Fruit fly (Drosophila melanogaster): ENCODE results near the gene CG13361.
A peak's percentile ranks its signal among the peaks of the same experiment; 100 is the strongest.

Gene CG13361

dm6 chrX:792923-793322 is 39.5 kb upstream of the CG13361 start, which contains the start of gene CG16989:
TSS of gene CG16989 (plus strand) at chrX:793147.
- peak; percentile 63 for TF ChIP-seq HLH4C (GFP tag; IDR thresholded peaks at IDR 0.05; ENCODE audit: partially characterized antibody)
- TF ChIP-seq Sin3A (optimal IDR thresholded peaks at IDR 0.05): peak; percentile 26
- TF ChIP-seq knrl (GFP tag; IDR thresholded peaks at IDR 0.05; ENCODE audit: partially characterized antibody): peak; percentile 33; the same call in 1 of the 3 replicates
- TF ChIP-seq sna (GFP tag; IDR thresholded peaks at IDR 0.05; ENCODE audit: partially characterized antibody): peak; percentile 38; the same call in 1 of the 2 replicates
- TF ChIP-seq amos (GFP tag; IDR thresholded peaks at IDR 0.05; ENCODE audit: partially characterized antibody): peak; percentile 45; the same call in 1 of the 2 replicates
- TF ChIP-seq gfzf (GFP tag; optimal IDR thresholded peaks at IDR 0.05): peak; percentile 65
- TF ChIP-seq Opbp (GFP tag; IDR thresholded peaks at IDR 0.05; ENCODE audit: partially characterized antibody): peak; percentile 67; the same call in 2 of the 3 replicates
- TF ChIP-seq kah (GFP tag; optimal IDR thresholded peaks at IDR 0.05): no peak
- peak; percentile 51 for TF ChIP-seq CG13624 (GFP tag; optimal IDR thresholded peaks at IDR 0.05)
- peak; percentile 83 for TF ChIP-seq CG2116 (GFP tag; optimal IDR thresholded peaks at IDR 0.05)
- TF ChIP-seq stwl (tag; optimal IDR thresholded peaks at IDR 0.05): peak; percentile 68
- TF ChIP-seq CG31441 (GFP tag; IDR thresholded peaks at IDR 0.05): no peak
- no peak for TF ChIP-seq CG30431 (GFP tag; optimal IDR thresholded peaks at IDR 0.05)
- TF ChIP-seq CG17568 (GFP tag; optimal IDR thresholded peaks at IDR 0.05): no peak
- TF ChIP-seq pzg (GFP tag; optimal IDR thresholded peaks at IDR 0.05): peak; percentile 74
- no peak for TF ChIP-seq CG34376 (GFP tag; optimal IDR thresholded peaks at IDR 0.05)
- peak; percentile 53; the same call in 2 of the 4 replicates for TF ChIP-seq Dll (GFP tag; IDR thresholded peaks at IDR 0.05; ENCODE audit: partially characterized antibody)
- peak; percentile 23 for TF ChIP-seq Nf-YC (tag; optimal IDR thresholded peaks at IDR 0.05)
- peak; percentile 17 for TF ChIP-seq phol (tag; optimal IDR thresholded peaks at IDR 0.05)
- peak; percentile 51 for TF ChIP-seq unc-4 (GFP tag; IDR thresholded peaks at IDR 0.05; ENCODE audit: partially characterized antibody)
- TF ChIP-seq Dp (GFP tag; optimal IDR thresholded peaks at IDR 0.05): peak; percentile 87
- TF ChIP-seq Dref (GFP tag; IDR thresholded peaks at IDR 0.05): peak; percentile 80
- peak; percentile 51 for TF ChIP-seq YL-1 (GFP tag; optimal IDR thresholded peaks at IDR 0.05)
- peak; percentile 49 for TF ChIP-seq CG17186 (GFP tag; optimal IDR thresholded peaks at IDR 0.05)
- TF ChIP-seq hbn (GFP tag; IDR thresholded peaks at IDR 0.05; ENCODE audit: partially characterized antibody): peak; percentile 22; the same call in 1 of the 2 replicates
- no peak for TF ChIP-seq CG4360 (GFP tag; IDR thresholded peaks at IDR 0.05)
- peak; percentile 35 for TF ChIP-seq HmgZ (tag; optimal IDR thresholded peaks at IDR 0.05)
- 0 out of 3 replicates have a peak, but pooled peaks have one; percentile 11 for TF ChIP-seq row (GFP tag; IDR thresholded peaks at IDR 0.05)
- TF ChIP-seq chm (GFP tag; IDR thresholded peaks at IDR 0.05): no peak
- TF ChIP-seq E2f2 (GFP tag; IDR thresholded peaks at IDR 0.05): peak; percentile 88
- TF ChIP-seq CG15514 (GFP tag; optimal IDR thresholded peaks at IDR 0.05): peak; percentile 62
- TF ChIP-seq HLH3B (GFP tag; IDR thresholded peaks at IDR 0.05): no peak
- no peak for TF ChIP-seq CG14860 (GFP tag; IDR thresholded peaks at IDR 0.05; ENCODE audit: partially characterized antibody)
- TF ChIP-seq hb (GFP tag; IDR thresholded peaks at IDR 0.05; ENCODE audit: partially characterized antibody): peak; percentile 39; the same call in 1 of the 3 replicates
- peak; percentile 55 for TF ChIP-seq Scr (GFP tag; IDR thresholded peaks at IDR 0.05; ENCODE audit: partially characterized antibody)
- peak; percentile 58; the same call in 2 of the 3 replicates for TF ChIP-seq CG16813 (GFP tag; IDR thresholded peaks at IDR 0.05; ENCODE audit: partially characterized antibody)
- TF ChIP-seq CG4328 (GFP tag; optimal IDR thresholded peaks at IDR 0.05): no peak
- TF ChIP-seq CG10431 (GFP tag; optimal IDR thresholded peaks at IDR 0.05): no peak
- no peak for TF ChIP-seq Oli (tag; optimal IDR thresholded peaks at IDR 0.05)
- TF ChIP-seq CG6791 (GFP tag; IDR thresholded peaks at IDR 0.05; ENCODE audit: partially characterized antibody): peak; percentile 63; the same call in 2 of the 3 replicates
- TF ChIP-seq wor (GFP tag; IDR thresholded peaks at IDR 0.05): no peak
- peak; percentile 7 for TF ChIP-seq CG4617 (GFP tag; optimal IDR thresholded peaks at IDR 0.05; ENCODE audit: borderline replicate concordance)
- peak; percentile 80 for TF ChIP-seq CG9797 (GFP tag; optimal IDR thresholded peaks at IDR 0.05)
- TF ChIP-seq CG14710 (tag; optimal IDR thresholded peaks at IDR 0.05): peak; percentile 31
- peak; percentile 57 for TF ChIP-seq Bgb (GFP tag; IDR thresholded peaks at IDR 0.05; ENCODE audit: partially characterized antibody)
- TF ChIP-seq MBD-R2 (GFP tag; IDR thresholded peaks at IDR 0.05): peak; percentile 63; the same call in 1 of the 2 replicates
- no peak for TF ChIP-seq esg (GFP tag; conservative IDR thresholded peaks at IDR 0.05)
- TF ChIP-seq vnd (GFP tag; IDR thresholded peaks at IDR 0.05; ENCODE audit: partially characterized antibody): peak; percentile 40; the same call in 1 of the 3 replicates

Data from whole organism, embryonic.